Fruit fly (Drosophila melanogaster) whole organism, embryonic: Measurements from ENCODE around the gene Spn27A.

Source experiments
- Atf3 ChIP-seq: fragments of 200-800 bp; sonication (Bioruptor generic); optimal IDR thresholded peaks from 3 replicates; lab custom pipeline; 2016; ENCODE audit warnings: missing biosample characterization, missing genetic modification characterization
- B-H2 ChIP-seq: fragments of 200-800 bp; sonication (Bioruptor generic); optimal IDR thresholded peaks from 2 replicates; lab custom pipeline; 2018; ENCODE audit warnings: missing biosample characterization, mild to moderate bottlenecking, missing genetic modification characterization
- BtbVII ChIP-seq: fragments of 200-800 bp; sonication (Bioruptor generic); optimal IDR thresholded peaks from 3 replicates; lab custom pipeline; 2017; ENCODE audit warnings: missing biosample characterization, mild to moderate bottlenecking, missing genetic modification characterization
- CG10267 ChIP-seq: fragments of 200-800 bp; sonication (Bioruptor generic); optimal IDR thresholded peaks from 2 replicates; lab custom pipeline; 2018; ENCODE audit warnings: missing biosample characterization, mild to moderate bottlenecking, missing genetic modification characterization, moderate library complexity
- CG10431 ChIP-seq: fragments of 200-800 bp; sonication (Bioruptor generic); optimal IDR thresholded peaks from 3 replicates; lab custom pipeline; 2018; ENCODE audit warnings: missing biosample characterization, mild to moderate bottlenecking, missing genetic modification characterization
- CG11560 ChIP-seq: fragments of 200-800 bp; sonication (Bioruptor generic); IDR thresholded peaks from 3 replicates; pipeline ENCODE4 v1.3.6; 2022; ENCODE audit warnings: missing biosample characterization, missing genetic modification characterization
- CG15514 ChIP-seq: fragments of 200-800 bp; sonication (Bioruptor generic); optimal IDR thresholded peaks from 3 replicates; lab custom pipeline; 2017; ENCODE audit warnings: missing biosample characterization, missing genetic modification characterization, mild to moderate bottlenecking, moderate library complexity, missing genetic modification reagents
- CG1647 ChIP-seq: fragments of 200-800 bp; sonication (Bioruptor generic); optimal IDR thresholded peaks from 3 replicates; lab custom pipeline; 2016; ENCODE audit warnings: missing biosample characterization, missing genetic modification characterization
- CG17186 ChIP-seq: fragments of 200-800 bp; sonication (Bioruptor generic); optimal IDR thresholded peaks from 3 replicates; lab custom pipeline; 2017; ENCODE audit warnings: missing biosample characterization, missing genetic modification reagents, missing genetic modification characterization
- CG17802 ChIP-seq: fragments of 200-800 bp; sonication (Bioruptor generic); optimal IDR thresholded peaks from 2 replicates; lab custom pipeline; 2018; ENCODE audit warnings: missing biosample characterization, mild to moderate bottlenecking, missing genetic modification characterization, moderate library complexity
- CG2116 ChIP-seq: fragments of 200-800 bp; sonication (Bioruptor generic); optimal IDR thresholded peaks from 3 replicates; lab custom pipeline; 2018; ENCODE audit warnings: missing biosample characterization, mild to moderate bottlenecking, missing genetic modification characterization
- CG32767 ChIP-seq: fragments of 200-800 bp; sonication (Bioruptor generic); IDR thresholded peaks from 2 replicates; pipeline ENCODE4 v1.3.6; 2022; ENCODE audit warnings: missing biosample characterization, missing genetic modification characterization
- CG4328 ChIP-seq: fragments of 200-800 bp; sonication (Bioruptor generic); optimal IDR thresholded peaks from 3 replicates; lab custom pipeline; 2017; ENCODE audit warnings: missing biosample characterization, missing genetic modification reagents, missing genetic modification characterization
- CG4424 ChIP-seq: fragments of 200-800 bp; sonication (Bioruptor generic); optimal IDR thresholded peaks from 3 replicates; lab custom pipeline; 2016; ENCODE audit warnings: missing biosample characterization, missing genetic modification characterization
- CG7556 ChIP-seq: fragments of 200-800 bp; sonication (Bioruptor generic); optimal IDR thresholded peaks from 2 replicates; lab custom pipeline; 2017; ENCODE audit warnings: missing biosample characterization, mild to moderate bottlenecking, missing genetic modification characterization
- CG8388 ChIP-seq: fragments of 200-800 bp; sonication (Bioruptor generic); optimal IDR thresholded peaks from 2 replicates; lab custom pipeline; 2019; ENCODE audit warnings: missing biosample characterization, mild to moderate bottlenecking, missing genetic modification characterization, moderate library complexity
- CG9215 ChIP-seq: fragments of 200-800 bp; sonication (Bioruptor generic); IDR thresholded peaks from 2 replicates; pipeline ENCODE4 v1.3.6; 2022; ENCODE audit warnings: missing biosample characterization, missing genetic modification characterization
- CG9727 ChIP-seq: fragments of 200-800 bp; sonication (Bioruptor generic); optimal IDR thresholded peaks from 3 replicates; lab custom pipeline; 2017; ENCODE audit warnings: missing biosample characterization, mild to moderate bottlenecking, missing genetic modification characterization
- D ChIP-seq, 2 experiments: fragments of 200-800 bp in 1 of 2; fragments of >200 bp in 1 of 2; sonication (Bioruptor generic) in 1 of 2; optimal IDR thresholded peaks; 2 replicates in 1 of 2; 3 replicates in 1 of 2; lab custom pipeline; 2017; ENCODE audit warnings: mild to moderate bottlenecking in 1 of 2, missing biosample characterization in 1 of 2, missing genetic modification characterization in 1 of 2, missing genetic modification reagents in 1 of 2
- Dbx ChIP-seq: fragments of 200-800 bp; sonication (Bioruptor generic); IDR thresholded peaks from 3 replicates; pipeline ENCODE4 v1.3.6; 2022; ENCODE audit warnings: missing biosample characterization, missing genetic modification characterization
- Deaf1 ChIP-seq: fragments of 200-800 bp; optimal IDR thresholded peaks from 3 replicates; lab custom pipeline; 2019; ENCODE audit warnings: missing biosample characterization, mild to moderate bottlenecking, missing genetic modification characterization, moderate library complexity
- GATAe ChIP-seq: fragments of 200-800 bp; sonication (Bioruptor generic); conservative IDR thresholded peaks from 2 replicates; pipeline ENCODE4 v1.3.6; 2022; ENCODE audit warnings: missing biosample characterization, missing genetic modification characterization
- HLH3B ChIP-seq: fragments of 200-800 bp; sonication (Bioruptor generic); IDR thresholded peaks from 2 replicates; pipeline ENCODE4 v1.3.6; 2022; ENCODE audit warnings: missing biosample characterization, missing genetic modification characterization
- Hey ChIP-seq: fragments of 200-800 bp; sonication (Bioruptor generic); optimal IDR thresholded peaks from 3 replicates; lab custom pipeline; 2018; ENCODE audit warnings: missing biosample characterization, mild to moderate bottlenecking, missing genetic modification characterization
- Hr51 ChIP-seq, 2 experiments: fragments of 200-800 bp; sonication (Bioruptor generic); optimal IDR thresholded peaks; 2 replicates in 1 of 2; 3 replicates in 1 of 2; lab custom pipeline; 2016 to 2018; ENCODE audit warnings: missing biosample characterization in 2 of 2, missing genetic modification characterization in 2 of 2, mild to moderate bottlenecking in 1 of 2, moderate library complexity in 1 of 2
- NC2β ChIP-seq: fragments of 200-800 bp; sonication (Bioruptor generic); optimal IDR thresholded peaks from 2 replicates; lab custom pipeline; 2016; ENCODE audit warnings: missing biosample characterization, missing genetic modification characterization
- Nf-YB ChIP-seq: fragments of 200-800 bp; sonication (Bioruptor generic); optimal IDR thresholded peaks from 3 replicates; lab custom pipeline; 2019; ENCODE audit warnings: missing biosample characterization, mild to moderate bottlenecking, missing genetic modification characterization, moderate library complexity
- abd-A ChIP-seq: fragments of 200-800 bp; sonication (Bioruptor generic); optimal IDR thresholded peaks from 3 replicates; lab custom pipeline; 2019; ENCODE audit warnings: missing biosample characterization, mild to moderate bottlenecking, missing genetic modification characterization, moderate library complexity
- dmrt11E ChIP-seq: fragments of 200-800 bp; sonication (Bioruptor generic); optimal IDR thresholded peaks from 3 replicates; lab custom pipeline; 2018; ENCODE audit warnings: missing biosample characterization, mild to moderate bottlenecking, missing genetic modification characterization, moderate library complexity
- esg ChIP-seq: fragments of 200-800 bp; sonication (Bioruptor generic); conservative IDR thresholded peaks from 2 replicates; pipeline ENCODE4 v1.3.6; 2022; ENCODE audit warnings: missing biosample characterization, missing genetic modification characterization
- eve ChIP-seq, 2 experiments: fragments of >200 bp; optimal IDR thresholded peaks; 2 replicates each; lab custom pipeline; 2017; ENCODE audit warnings: missing biosample characterization in 2 of 2, missing genetic modification characterization in 2 of 2
- exex ChIP-seq: fragments of 200-800 bp; sonication (Bioruptor generic); optimal IDR thresholded peaks from 4 replicates; lab custom pipeline; 2018; ENCODE audit warnings: missing biosample characterization, mild to moderate bottlenecking, missing genetic modification characterization, moderate library complexity
- fd102C ChIP-seq: fragments of 200-800 bp; sonication (Bioruptor generic); optimal IDR thresholded peaks from 2 replicates; lab custom pipeline; 2018; ENCODE audit warnings: missing biosample characterization, mild to moderate bottlenecking, missing genetic modification characterization, moderate library complexity
- ftz-f1 ChIP-seq: fragments of 200-800 bp; sonication (Bioruptor generic); optimal IDR thresholded peaks from 2 replicates; lab custom pipeline; 2016; ENCODE audit warnings: missing biosample characterization, missing genetic modification characterization
- gce ChIP-seq: fragments of 200-800 bp; sonication (Bioruptor generic); IDR thresholded peaks from 3 replicates; pipeline ENCODE4 v1.3.6; 2022; ENCODE audit warnings: missing biosample characterization, missing genetic modification characterization
- gcm2 ChIP-seq: fragments of 200-800 bp; sonication (Bioruptor generic); optimal IDR thresholded peaks from 2 replicates; lab custom pipeline; 2016; ENCODE audit warnings: missing biosample characterization, missing genetic modification characterization
- gt ChIP-seq: fragments of 200-800 bp; sonication (Bioruptor generic); IDR thresholded peaks from 2 replicates; pipeline ENCODE4 v1.3.6; 2022; ENCODE audit warnings: missing biosample characterization, missing genetic modification characterization
- ham ChIP-seq: fragments of 200-800 bp; sonication (Bioruptor generic); IDR thresholded peaks from 2 replicates; pipeline ENCODE4 v1.3.6; 2022; ENCODE audit warnings: missing biosample characterization, missing genetic modification characterization
- hbn ChIP-seq: fragments of 200-800 bp; sonication (Bioruptor generic); IDR thresholded peaks from 2 replicates; pipeline ENCODE4 v1.3.6; 2022; ENCODE audit warnings: missing biosample characterization, missing genetic modification characterization; ENCODE audit not compliant: partially characterized antibody
- hkb ChIP-seq, 2 experiments: fragments of 200-800 bp in 1 of 2; fragments of >200 bp in 1 of 2; sonication (Bioruptor generic) in 1 of 2; IDR thresholded peaks in 1 of 2; optimal IDR thresholded peaks in 1 of 2; 2 replicates each; pipeline versions ENCODE4 v1.3.6 to Lab custom; 2017 to 2022; ENCODE audit warnings: missing biosample characterization in 1 of 2, missing genetic modification characterization in 1 of 2
- klu ChIP-seq: fragments of 200-800 bp; sonication (Bioruptor generic); IDR thresholded peaks from 2 replicates; pipeline ENCODE4 v1.3.6; 2022; ENCODE audit warnings: missing biosample characterization, missing genetic modification characterization
- org-1 ChIP-seq: fragments of 200-800 bp; sonication (Bioruptor generic); optimal IDR thresholded peaks from 2 replicates; lab custom pipeline; 2017; ENCODE audit warnings: missing biosample characterization, missing genetic modification characterization
- sc ChIP-seq, 3 experiments: fragments of >200 bp in 2 of 3; fragments of 200-800 bp in 1 of 3; sonication (Bioruptor generic) in 1 of 3; optimal IDR thresholded peaks; 2 replicates in 2 of 3; 3 replicates in 1 of 3; lab custom pipeline; 2017; ENCODE audit warnings: mild to moderate bottlenecking in 1 of 3, missing biosample characterization in 1 of 3, missing genetic modification characterization in 1 of 3, missing genetic modification reagents in 1 of 3
- sisA ChIP-seq: fragments of 200-800 bp; sonication (Bioruptor generic); IDR thresholded peaks from 2 replicates; pipeline ENCODE4 v1.3.6; 2022; ENCODE audit warnings: missing biosample characterization, missing genetic modification characterization
- slou ChIP-seq: fragments of 200-800 bp; sonication (Bioruptor generic); optimal IDR thresholded peaks from 3 replicates; lab custom pipeline; 2016; ENCODE audit warnings: missing biosample characterization, missing genetic modification characterization
- ssp ChIP-seq: fragments of 200-800 bp; sonication (Bioruptor generic); IDR thresholded peaks from 2 replicates; pipeline ENCODE4 v1.3.6; 2022; ENCODE audit warnings: missing biosample characterization, missing genetic modification characterization
- tin ChIP-seq: fragments of 200-800 bp; sonication (Bioruptor generic); optimal IDR thresholded peaks from 3 replicates; lab custom pipeline; 2016; ENCODE audit warnings: missing biosample characterization, missing genetic modification characterization
- wor ChIP-seq: fragments of 200-800 bp; sonication (Bioruptor generic); IDR thresholded peaks from 2 replicates; pipeline ENCODE4 v1.3.6; 2022; ENCODE audit warnings: missing biosample characterization, missing genetic modification characterization
- yki ChIP-seq: fragments of >200 bp; optimal IDR thresholded peaks from 3 replicates; lab custom pipeline; 2018

Gene Spn27A

DNA sequence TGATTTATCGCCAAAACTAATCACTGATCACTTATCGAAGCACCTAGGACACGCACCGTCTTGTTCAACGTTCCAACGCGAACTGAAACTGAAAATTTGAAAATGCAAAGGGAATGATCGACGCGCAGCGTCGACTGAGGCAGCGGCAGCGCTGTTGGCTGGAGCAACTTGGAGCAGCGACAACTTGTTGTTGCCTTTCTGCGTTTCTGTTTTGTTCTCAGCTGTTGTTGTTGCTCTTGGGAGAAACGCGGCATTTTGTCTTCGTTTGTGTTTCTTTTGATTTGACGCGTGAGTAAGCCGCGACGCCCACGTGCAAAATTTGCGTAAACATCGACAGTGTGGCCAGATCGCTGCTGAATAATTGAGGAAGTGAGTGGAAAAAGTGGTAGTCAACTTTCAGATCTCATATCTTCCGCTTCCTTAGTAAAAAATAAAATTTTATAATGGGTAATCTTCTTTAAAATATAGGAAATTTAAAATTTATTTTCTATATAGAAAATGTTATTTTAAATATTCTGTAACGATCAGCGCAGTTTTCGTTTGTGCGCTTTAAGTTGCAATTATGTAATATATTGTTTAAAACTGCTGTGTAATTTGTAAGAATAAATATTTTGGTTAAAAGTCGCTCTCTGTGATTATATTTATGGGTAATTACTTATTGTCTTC lies 36.0 kb upstream of the Spn27A start, which contains the start of gene Tsp (continued):
- no peak for TF ChIP-seq D (optimal IDR thresholded peaks at IDR 0.05; lab: Kevin White, UChicago)
- TF ChIP-seq D (GFP tag; optimal IDR thresholded peaks at IDR 0.05; lab: Kevin White, UChicago), result no peak
- TF ChIP-seq fd102C (GFP tag; lab: Kevin White, UChicago), result no peak
- TF ChIP-seq HLH3B (GFP tag; lab: Robert Waterston, UW), result no peak
- TF ChIP-seq CG7556 (GFP tag; lab: Kevin White, UChicago), result no peak
- no peak for TF ChIP-seq gce (GFP tag; lab: Robert Waterston, UW)
- TF ChIP-seq CG4328 (GFP tag; lab: Kevin White, UChicago), result no peak
- TF ChIP-seq CG17802 (tag; lab: Kevin White, UChicago), result no peak
- no peak for TF ChIP-seq B-H2 (GFP tag; lab: Kevin White, UChicago)
- TF ChIP-seq CG4424, result no peak
- TF ChIP-seq slou (GFP tag; lab: Kevin White, UChicago), result no peak
- TF ChIP-seq eve (GFP tag; optimal IDR thresholded peaks at IDR 0.05; lab: Kevin White, UChicago), result no peak
- no peak for TF ChIP-seq dmrt11E (tag; lab: Kevin White, UChicago)
- peak; percentile 4 for TF ChIP-seq CG15514 (GFP tag; lab: Kevin White, UChicago)
- no peak for TF ChIP-seq Dbx (GFP tag; lab: Robert Waterston, UW)
- no peak for TF ChIP-seq CG10431 (GFP tag; lab: Kevin White, UChicago)
- no peak for TF ChIP-seq Nf-YB (GFP tag; lab: Kevin White, UChicago)
- TF ChIP-seq CG9215 (GFP tag; lab: Robert Waterston, UW), result no peak
- TF ChIP-seq ssp (GFP tag; lab: Robert Waterston, UW), result no peak
- no peak for TF ChIP-seq sisA
- no peak for TF ChIP-seq org-1 (GFP tag; lab: Kevin White, UChicago)
- no peak for TF ChIP-seq CG8388
- TF ChIP-seq hkb (optimal IDR thresholded peaks at IDR 0.05; lab: Kevin White, UChicago), result no peak
- no peak for TF ChIP-seq hkb (GFP tag; IDR thresholded peaks at IDR 0.05; lab: Robert Waterston, UW)
- no peak for TF ChIP-seq GATAe
- peak; percentile 1 for TF ChIP-seq CG10267 (tag; lab: Kevin White, UChicago)
- TF ChIP-seq hbn (GFP tag; lab: Robert Waterston, UW), result 0 out of 2 replicates have a peak, but pooled peaks have one; percentile 35
- TF ChIP-seq NC2β (GFP tag; lab: Kevin White, UChicago), result no peak
- TF ChIP-seq Atf3 (GFP tag; lab: Kevin White, UChicago), result no peak
- no peak for TF ChIP-seq CG17186 (GFP tag; lab: Kevin White, UChicago)
- no peak for TF ChIP-seq exex (tag; lab: Kevin White, UChicago)
- no peak for TF ChIP-seq CG2116 (GFP tag; lab: Kevin White, UChicago)
- TF ChIP-seq gt (GFP tag; lab: Robert Waterston, UW), result no peak
- no peak for TF ChIP-seq klu (GFP tag; lab: Robert Waterston, UW)
- no peak for TF ChIP-seq esg (GFP tag; lab: Robert Waterston, UW)
- TF ChIP-seq sc (optimal IDR thresholded peaks at IDR 0.05; lab: Kevin White, UChicago), result no peak
- no peak for TF ChIP-seq sc (GFP tag; optimal IDR thresholded peaks at IDR 0.05; lab: Kevin White, UChicago)
- no peak for TF ChIP-seq CG1647
- peak; percentile 4 for TF ChIP-seq Deaf1 (tag; lab: Kevin White, UChicago)
- no peak for TF ChIP-seq gcm2 (GFP tag; lab: Kevin White, UChicago)
- no peak for TF ChIP-seq yki
- TF ChIP-seq CG9727 (GFP tag; lab: Kevin White, UChicago), result no peak
- TF ChIP-seq tin (GFP tag; lab: Kevin White, UChicago), result no peak
- TF ChIP-seq wor, result no peak
- no peak for TF ChIP-seq ftz-f1 (GFP tag; lab: Kevin White, UChicago)
- TF ChIP-seq BtbVII, result no peak
- TF ChIP-seq CG32767 (GFP tag; lab: Robert Waterston, UW), result no peak
- TF ChIP-seq Hr51 (GFP tag; optimal IDR thresholded peaks at IDR 0.05; lab: Kevin White, UChicago), result no peak
- no peak for TF ChIP-seq ham
- peak; percentile 64 for TF ChIP-seq abd-A (tag; lab: Kevin White, UChicago)
- no peak for TF ChIP-seq Hey (tag; lab: Kevin White, UChicago)
- TF ChIP-seq CG11560 (tag; lab: Robert Waterston, UW), result no peak
